Worm (Caenorhabditis elegans) whole organism, young adult: Measurements from ENCODE around the gene nhr-70.

Source experiments
- ama-1 ChIP-seq, 3 experiments: fragments of 150-350 bp in 1 of 3; sonication (generic microtip) in 2 of 3; optimal IDR thresholded peaks; 2 replicates each; lab custom pipeline; 2014 to 2018; ENCODE audit warnings: missing biosample characterization in 2 of 3, missing genetic modification characterization in 2 of 3, missing genetic modification reagents in 2 of 3
- unc-130 ChIP-seq: sonication (generic microtip); optimal IDR thresholded peaks from 2 replicates; lab custom pipeline; 2016; ENCODE audit warnings: missing genetic modification reagents, missing genetic modification characterization, missing compliant biosample characterization

- TF ChIP-seq unc-130 (GFP tag; lab: Kevin White, UChicago) = no peak
- no peak for TF ChIP-seq ama-1 (optimal IDR thresholded peaks at IDR 0.05; lab: Kevin White, UChicago)
- TF ChIP-seq ama-1 (GFP tag; optimal IDR thresholded peaks at IDR 0.05; lab: Kevin White, UChicago) = no peak
Measured at ce11 chrV:18667179-18667578, 50.8 kb downstream of the nhr-70 start.
